Fruit fly (Drosophila melanogaster): Measurements from ENCODE around the gene ohgt.

ohgt gene

DNA sequence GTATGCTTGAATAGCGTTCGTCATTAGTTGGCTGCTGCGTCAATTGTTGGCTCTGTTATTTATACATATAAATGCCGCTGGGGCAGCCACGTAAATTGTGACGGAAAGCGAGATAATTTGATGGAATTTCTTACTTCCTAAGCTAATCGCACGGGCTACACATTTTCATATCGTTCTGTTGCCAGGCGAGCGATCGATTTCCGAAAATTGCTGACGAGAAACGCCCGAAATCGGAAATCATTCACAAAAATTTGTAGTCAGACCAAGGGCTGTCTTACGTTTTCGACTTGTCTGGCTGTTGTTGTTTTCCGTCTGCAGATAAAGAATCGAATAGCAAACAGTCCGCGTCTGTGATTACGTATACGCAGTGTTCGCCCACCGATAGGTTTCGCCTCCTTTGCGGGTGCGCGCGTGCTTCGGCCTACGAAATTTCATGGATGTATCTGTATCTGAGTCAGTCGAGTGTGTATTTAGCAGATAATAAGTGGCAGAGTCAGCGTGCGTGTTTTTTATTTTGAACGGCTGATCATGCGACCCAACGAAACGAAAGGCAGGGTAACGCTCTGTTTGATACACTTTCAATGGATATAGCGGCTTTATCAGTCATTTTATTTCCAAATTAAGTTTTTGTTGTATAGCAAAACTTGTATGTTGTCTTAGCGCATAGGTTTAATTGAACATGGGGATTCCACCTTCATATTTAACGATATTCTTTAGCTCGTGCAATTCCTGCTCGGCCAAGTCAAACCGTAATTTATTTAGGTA, 48.7 kb downstream of the ohgt start:
- no peak for TF ChIP-seq Hr78 (GFP tag; optimal IDR thresholded peaks at IDR 0.05)
- TF ChIP-seq br (GFP tag; optimal IDR thresholded peaks at IDR 0.05), result no peak
- no peak for TF ChIP-seq jim (GFP tag; optimal IDR thresholded peaks at IDR 0.05)
- peak in 1 of 2 experiments; percentile 57 for TF ChIP-seq foxo (GFP tag; optimal IDR thresholded peaks at IDR 0.05)
- TF ChIP-seq pan (optimal IDR thresholded peaks at IDR 0.05), result no peak
- no peak for TF ChIP-seq Hr83 (GFP tag; optimal IDR thresholded peaks at IDR 0.05; ENCODE audit: poor library complexity, severe bottlenecking)
- TF ChIP-seq Dfd (GFP tag; optimal IDR thresholded peaks at IDR 0.05), result no peak
- no peak for TF ChIP-seq dsf (GFP tag; optimal IDR thresholded peaks at IDR 0.05; ENCODE audit: borderline replicate concordance)
- TF ChIP-seq Jra (GFP tag; optimal IDR thresholded peaks at IDR 0.05), result peak; percentile 23
- TF ChIP-seq Hnf4 (GFP tag; optimal IDR thresholded peaks at IDR 0.05), result no peak
- TF ChIP-seq sage (GFP tag; optimal IDR thresholded peaks at IDR 0.05), result no peak
- TF ChIP-seq CG9705 (GFP tag; optimal IDR thresholded peaks at IDR 0.05), result no peak
- no peak for TF ChIP-seq GATAd (GFP tag; optimal IDR thresholded peaks at IDR 0.05)
- no peak for TF ChIP-seq CrebA (GFP tag; optimal IDR thresholded peaks at IDR 0.05; ENCODE audit: borderline replicate concordance)
- no peak for TF ChIP-seq Vsx2 (GFP tag; optimal IDR thresholded peaks at IDR 0.05; ENCODE audit: partially characterized antibody)
- peak; percentile 57 for TF ChIP-seq h (GFP tag; optimal IDR thresholded peaks at IDR 0.05)
- peak; percentile 54 for TF ChIP-seq ey (GFP tag; optimal IDR thresholded peaks at IDR 0.05)
- peak; percentile 22 for TF ChIP-seq Sp1 (GFP tag; optimal IDR thresholded peaks at IDR 0.05)
- TF ChIP-seq Mio (GFP tag; optimal IDR thresholded peaks at IDR 0.05), result no peak
- peak; percentile 38 for TF ChIP-seq OdsH (GFP tag; optimal IDR thresholded peaks at IDR 0.05)
- peak; percentile 51 for TF ChIP-seq sv (GFP tag; optimal IDR thresholded peaks at IDR 0.05)
- no peak for TF ChIP-seq CG32264 (GFP tag; optimal IDR thresholded peaks at IDR 0.05)
- no peak for TF ChIP-seq lola (GFP tag; optimal IDR thresholded peaks at IDR 0.05)
- TF ChIP-seq brk (GFP tag; optimal IDR thresholded peaks at IDR 0.05), result no peak
- peak; percentile 36 for TF ChIP-seq rgr (GFP tag; optimal IDR thresholded peaks at IDR 0.05)
- no peak for TF ChIP-seq usp (GFP tag; optimal IDR thresholded peaks at IDR 0.05)
- no peak for TF ChIP-seq dl (GFP tag; optimal IDR thresholded peaks at IDR 0.05; ENCODE audit: insufficient read depth in 1 of 2, partially characterized antibody in 2 of 2)
- TF ChIP-seq psq (GFP tag; optimal IDR thresholded peaks at IDR 0.05), result no peak
- TF ChIP-seq Rel (GFP tag; optimal IDR thresholded peaks at IDR 0.05), result no peak
- TF ChIP-seq Rel (tag; optimal IDR thresholded peaks at IDR 0.05), result peak; percentile 72
- no peak for TF ChIP-seq woc (GFP tag; optimal IDR thresholded peaks at IDR 0.05)
- no peak for TF ChIP-seq Myc (optimal IDR thresholded peaks at IDR 0.05)
- no peak for TF ChIP-seq Abd-B (GFP tag; optimal IDR thresholded peaks at IDR 0.05)
- peak; percentile 27 for TF ChIP-seq HLH106 (tag; optimal IDR thresholded peaks at IDR 0.05)
- TF ChIP-seq Dif (GFP tag; optimal IDR thresholded peaks at IDR 0.05; ENCODE audit: partially characterized antibody), result no peak
- TF ChIP-seq dmrt93B (GFP tag; optimal IDR thresholded peaks at IDR 0.05), result peak; percentile 7
- TF ChIP-seq N (GFP tag; optimal IDR thresholded peaks at IDR 0.05), result no peak
- no peak for TF ChIP-seq tai (GFP tag; optimal IDR thresholded peaks at IDR 0.05)
- peak; percentile 32 for TF ChIP-seq fru (GFP tag; optimal IDR thresholded peaks at IDR 0.05)

DNA sequence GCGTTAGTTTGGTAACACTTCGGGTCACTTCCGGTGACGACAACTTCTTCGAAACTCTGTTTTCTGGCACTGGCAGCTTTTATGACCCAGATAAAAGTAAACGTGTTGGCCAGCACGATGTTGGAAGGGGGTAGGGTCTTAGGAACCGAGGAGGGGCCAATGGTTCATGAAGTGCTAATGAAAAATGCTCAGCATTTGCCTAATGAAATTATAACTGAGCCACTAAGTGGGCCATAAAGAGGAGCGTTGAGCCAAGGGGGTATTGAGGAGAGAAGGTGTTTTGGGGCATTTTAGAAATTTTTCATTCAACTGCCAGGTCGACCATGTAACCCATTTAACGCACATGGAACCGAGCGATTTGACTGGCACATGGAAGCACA, 49.3 kb downstream of the ohgt start:
- TF ChIP-seq lola (GFP tag; optimal IDR thresholded peaks at IDR 0.05) (no peak), dmrt93B (GFP tag; optimal IDR thresholded peaks at IDR 0.05) (no peak), brk (GFP tag; optimal IDR thresholded peaks at IDR 0.05) (no peak), br (GFP tag; optimal IDR thresholded peaks at IDR 0.05) (no peak), pan (optimal IDR thresholded peaks at IDR 0.05) (no peak), CG9705 (GFP tag; optimal IDR thresholded peaks at IDR 0.05) (no peak), Hnf4 (GFP tag; optimal IDR thresholded peaks at IDR 0.05) (no peak), Mio (GFP tag; optimal IDR thresholded peaks at IDR 0.05) (no peak)

Measured in whole organism, wandering third instar larva.